Worm (Caenorhabditis elegans) whole organism, L2 larva: ENCODE data around the gene flp-10.

Source experiments
- ceh-82 ChIP-seq: fragments of 150-350 bp; optimal IDR thresholded peaks from 2 replicates; lab custom pipeline; 2014; ENCODE audit warnings: missing biosample characterization, missing genetic modification characterization
- lin-11 ChIP-seq: fragments of 150-350 bp; sonication (generic microtip); optimal IDR thresholded peaks from 2 replicates; lab custom pipeline; 2014; ENCODE audit warnings: missing biosample characterization, missing genetic modification characterization, inconsistent platforms, mixed read lengths
- ztf-4 ChIP-seq: fragments of 150-350 bp; optimal IDR thresholded peaks from 2 replicates; lab custom pipeline; 2014; ENCODE audit warnings: missing biosample characterization, missing genetic modification characterization

DNA sequence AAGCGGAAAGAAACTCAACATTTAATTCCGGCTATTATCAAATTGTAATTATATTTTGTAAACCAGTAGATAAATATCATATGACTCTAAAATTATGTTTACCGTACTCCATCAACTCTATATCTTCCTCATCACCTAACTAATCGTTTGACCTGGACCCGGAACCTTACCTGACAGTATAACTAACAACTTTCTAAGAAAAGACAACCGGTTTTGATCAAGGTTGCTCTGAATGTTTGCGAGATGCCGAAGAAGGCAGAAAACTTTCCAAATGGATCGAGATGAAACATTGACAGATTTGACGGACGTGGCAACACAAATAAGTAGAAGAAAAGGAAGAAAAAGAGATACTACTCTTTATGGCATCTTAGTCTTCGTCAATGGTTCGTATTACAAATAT lies 44.1 kb upstream of the flp-10 start:
- TF ChIP-seq ztf-4 (tag; lab: Kevin White, UChicago) (no peak), ceh-82 (tag; lab: Kevin White, UChicago) (no peak), lin-11 (tag; lab: Kevin White, UChicago) (no peak)
